Fruit fly (Drosophila melanogaster): ENCODE data around the gene PGS1.

Gene PGS1

dm6 chr3R:18738086-18738485, 7.8 kb downstream of the PGS1 start (continued):
- peak; percentile 41; the same call in 1 of the 2 replicates for TF ChIP-seq slbo (GFP tag; IDR thresholded peaks at IDR 0.05)
- TF ChIP-seq Hmr (GFP tag; optimal IDR thresholded peaks at IDR 0.05): no peak
- TF ChIP-seq CG15073 (GFP tag; optimal IDR thresholded peaks at IDR 0.05): no peak
- TF ChIP-seq C15 (GFP tag; IDR thresholded peaks at IDR 0.05): no peak
- TF ChIP-seq Doc3 (GFP tag; IDR thresholded peaks at IDR 0.05; ENCODE audit: partially characterized antibody): no peak
- TF ChIP-seq BtbVII (GFP tag; optimal IDR thresholded peaks at IDR 0.05): no peak
- no peak for TF ChIP-seq dpn (GFP tag; optimal IDR thresholded peaks at IDR 0.05)
- no peak for TF ChIP-seq CG12744 (GFP tag; optimal IDR thresholded peaks at IDR 0.05)
- TF ChIP-seq Nf-YA (GFP tag; IDR thresholded peaks at IDR 0.05): no peak
- peak; percentile 20 for TF ChIP-seq gfzf (GFP tag; optimal IDR thresholded peaks at IDR 0.05)
- no peak for TF ChIP-seq bcd (GFP tag; optimal IDR thresholded peaks at IDR 0.05)
- TF ChIP-seq CG1603 (tag; optimal IDR thresholded peaks at IDR 0.05): no peak
- no peak for TF ChIP-seq CG3847 (GFP tag; IDR thresholded peaks at IDR 0.05)
- TF ChIP-seq Fer2 (tag; optimal IDR thresholded peaks at IDR 0.05): no peak
- 0 out of 3 replicates have a peak, but pooled peaks have one; percentile 25 for TF ChIP-seq zfh1 (GFP tag; IDR thresholded peaks at IDR 0.05)
- TF ChIP-seq CG15514 (GFP tag; optimal IDR thresholded peaks at IDR 0.05): no peak
- peak; percentile 52 for TF ChIP-seq Scr (GFP tag; IDR thresholded peaks at IDR 0.05; ENCODE audit: partially characterized antibody)
- no peak for TF ChIP-seq Hsf (GFP tag; optimal IDR thresholded peaks at IDR 0.05)
- TF ChIP-seq NFAT (GFP tag; IDR thresholded peaks at IDR 0.05): no peak
- TF ChIP-seq sd (tag; optimal IDR thresholded peaks at IDR 0.05): no peak
- TF ChIP-seq Sry-δ (GFP tag; optimal IDR thresholded peaks at IDR 0.05): peak; percentile 72
- TF ChIP-seq CG7745 (tag; optimal IDR thresholded peaks at IDR 0.05): no peak
- no peak for TF ChIP-seq lov (optimal IDR thresholded peaks at IDR 0.05)
- TF ChIP-seq lov (GFP tag; IDR thresholded peaks at IDR 0.05): no peak
- no peak for TF ChIP-seq pfk (GFP tag; optimal IDR thresholded peaks at IDR 0.05)
- TF ChIP-seq dmrt11E (tag; optimal IDR thresholded peaks at IDR 0.05): no peak
- TF ChIP-seq her (GFP tag; optimal IDR thresholded peaks at IDR 0.05): no peak
- no peak for TF ChIP-seq CG4424 (GFP tag; optimal IDR thresholded peaks at IDR 0.05)
- TF ChIP-seq CG14441 (GFP tag; IDR thresholded peaks at IDR 0.05): peak; percentile 17; the same call in 1 of the 2 replicates
- TF ChIP-seq CG13296 (GFP tag; optimal IDR thresholded peaks at IDR 0.05): no peak
- no peak for TF ChIP-seq ato (GFP tag; IDR thresholded peaks at IDR 0.05; ENCODE audit: partially characterized antibody)
- TF ChIP-seq Hmx (GFP tag; optimal IDR thresholded peaks at IDR 0.05): no peak
- no peak for TF ChIP-seq CG14965 (GFP tag; optimal IDR thresholded peaks at IDR 0.05; ENCODE audit: borderline replicate concordance)
- TF ChIP-seq CG7372 (GFP tag; IDR thresholded peaks at IDR 0.05): no peak
- TF ChIP-seq Gsc (GFP tag; IDR thresholded peaks at IDR 0.05): no peak
- TF ChIP-seq CG32767 (GFP tag; IDR thresholded peaks at IDR 0.05): no peak
- TF ChIP-seq CG8478 (optimal IDR thresholded peaks at IDR 0.05): no peak
- peak; percentile 21 for TF ChIP-seq pita (GFP tag; optimal IDR thresholded peaks at IDR 0.05)
- no peak for TF ChIP-seq ham (GFP tag; IDR thresholded peaks at IDR 0.05)
- TF ChIP-seq trem (tag; optimal IDR thresholded peaks at IDR 0.05): peak; percentile 39
- TF ChIP-seq emc (GFP tag; optimal IDR thresholded peaks at IDR 0.05): no peak
- TF ChIP-seq CG31224 (GFP tag; IDR thresholded peaks at IDR 0.05): no peak
- TF ChIP-seq onecut (GFP tag; IDR thresholded peaks at IDR 0.05): no peak
- no peak for TF ChIP-seq CG7357 (GFP tag; IDR thresholded peaks at IDR 0.05)
- no peak for TF ChIP-seq CG11398 (GFP tag; optimal IDR thresholded peaks at IDR 0.05)
- no peak for TF ChIP-seq NfI (GFP tag; optimal IDR thresholded peaks at IDR 0.05)
- no peak for TF ChIP-seq CG15479 (GFP tag; optimal IDR thresholded peaks at IDR 0.05)
- TF ChIP-seq sc (optimal IDR thresholded peaks at IDR 0.05): no peak
- TF ChIP-seq sc (GFP tag; optimal IDR thresholded peaks at IDR 0.05): no peak
- TF ChIP-seq CG17612 (GFP tag; IDR thresholded peaks at IDR 0.05): no peak
- TF ChIP-seq jigr1 (GFP tag; IDR thresholded peaks at IDR 0.05): no peak
- no peak for TF ChIP-seq sr (GFP tag; IDR thresholded peaks at IDR 0.05)
- no peak for TF ChIP-seq Aef1 (GFP tag; IDR thresholded peaks at IDR 0.05)
